Worm (Caenorhabditis elegans): ENCODE results near the gene ncr-1.

The ncr-1 gene

ce11 chrX:4444073-4444472, 44.6 kb downstream of the ncr-1 start:
- TF ChIP-seq flt-1 (GFP tag; IDR thresholded peaks at IDR 0.05), result peak; percentile 88
- peak; percentile 75 for TF ChIP-seq B0310.2 (tag; optimal IDR thresholded peaks at IDR 0.05)
- no peak for TF ChIP-seq ets-7 (tag; optimal IDR thresholded peaks at IDR 0.05)
- peak; percentile 55 for TF ChIP-seq hmbx-1 (tag; optimal IDR thresholded peaks at IDR 0.05)
- TF ChIP-seq hnd-1 (tag; optimal IDR thresholded peaks at IDR 0.05), result peak; percentile 64
- peak; percentile 90 for TF ChIP-seq pes-1 (GFP tag; IDR thresholded peaks at IDR 0.05)
- peak; percentile 58 for TF ChIP-seq ceh-13 (GFP tag; optimal IDR thresholded peaks at IDR 0.05)
- no peak for TF ChIP-seq ama-1 (optimal IDR thresholded peaks at IDR 0.05)
- peak; percentile 70 for TF ChIP-seq aly-1 (tag; optimal IDR thresholded peaks at IDR 0.05)
- peak; percentile 78 for TF ChIP-seq scrt-1 (GFP tag; IDR thresholded peaks at IDR 0.05)
- TF ChIP-seq tra-4 (tag; optimal IDR thresholded peaks at IDR 0.05), result peak; percentile 2
- TF ChIP-seq ceh-36 (tag; optimal IDR thresholded peaks at IDR 0.05), result peak; percentile 62
- TF ChIP-seq tbx-37 (GFP tag; conservative IDR thresholded peaks at IDR 0.05), result peak; percentile 86
- TF ChIP-seq hmg-4 (GFP tag; optimal IDR thresholded peaks at IDR 0.05), result peak; percentile 67
- TF ChIP-seq F13C5.2 (tag; optimal IDR thresholded peaks at IDR 0.05), result peak; percentile 87
- peak; percentile 85 for TF ChIP-seq sea-1 (GFP tag; conservative IDR thresholded peaks at IDR 0.05)
- TF ChIP-seq tbx-11 (GFP tag; IDR thresholded peaks at IDR 0.05), result peak; percentile 86

DNA sequence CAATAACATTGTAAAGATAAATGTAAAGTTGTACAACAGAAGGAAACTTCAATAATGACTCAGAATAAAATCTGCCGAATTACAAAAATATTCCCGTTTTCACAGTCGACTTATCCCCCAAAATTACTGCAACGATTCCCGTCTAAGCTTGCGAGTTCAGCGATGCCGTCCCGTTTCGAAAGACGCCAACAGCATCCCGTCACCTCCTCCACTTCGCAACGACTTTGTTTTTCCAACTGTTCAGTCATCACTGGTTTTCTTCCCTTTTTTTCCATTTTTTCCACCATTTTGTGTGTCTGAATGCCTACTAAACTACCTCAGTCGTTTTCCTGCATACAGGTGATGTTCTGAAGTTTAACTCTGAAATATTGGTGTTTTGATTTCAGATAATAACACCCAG, 48.0 kb downstream of the ncr-1 start, which contains the start of gene F15A8.1:
F15A8.1 (plus strand) TSS at position 301 of the 400 bp plus-strand sequence.
- no peak for TF ChIP-seq ama-1 (optimal IDR thresholded peaks at IDR 0.05)
- TF ChIP-seq ets-7 (tag; optimal IDR thresholded peaks at IDR 0.05), result no peak
- TF ChIP-seq sea-1 (GFP tag; conservative IDR thresholded peaks at IDR 0.05), result no peak
- TF ChIP-seq aly-1 (tag; optimal IDR thresholded peaks at IDR 0.05), result no peak
- no peak for TF ChIP-seq ceh-13 (GFP tag; optimal IDR thresholded peaks at IDR 0.05)
- no peak for TF ChIP-seq hnd-1 (tag; optimal IDR thresholded peaks at IDR 0.05)
- TF ChIP-seq tbx-11 (GFP tag; IDR thresholded peaks at IDR 0.05), result no peak
- TF ChIP-seq hmbx-1 (tag; optimal IDR thresholded peaks at IDR 0.05), result no peak
- TF ChIP-seq pes-1 (GFP tag; IDR thresholded peaks at IDR 0.05), result no peak
- TF ChIP-seq tra-4 (tag; optimal IDR thresholded peaks at IDR 0.05), result no peak
- TF ChIP-seq hmg-4 (GFP tag; optimal IDR thresholded peaks at IDR 0.05), result no peak
- TF ChIP-seq flt-1 (GFP tag; IDR thresholded peaks at IDR 0.05), result no peak
- TF ChIP-seq ceh-36 (tag; optimal IDR thresholded peaks at IDR 0.05), result no peak
- TF ChIP-seq tbx-37 (GFP tag; conservative IDR thresholded peaks at IDR 0.05), result no peak
- TF ChIP-seq scrt-1 (GFP tag; IDR thresholded peaks at IDR 0.05), result no peak

ce11 chrX:4439616-4440015, 49.0 kb downstream of the ncr-1 start:
- TF ChIP-seq hmbx-1 (tag; optimal IDR thresholded peaks at IDR 0.05) (no peak), F13C5.2 (tag; optimal IDR thresholded peaks at IDR 0.05) (no peak), pes-1 (GFP tag; IDR thresholded peaks at IDR 0.05) (no peak), ceh-36 (tag; optimal IDR thresholded peaks at IDR 0.05) (no peak), ceh-13 (GFP tag; optimal IDR thresholded peaks at IDR 0.05) (no peak), tbx-37 (GFP tag; conservative IDR thresholded peaks at IDR 0.05) (no peak), B0310.2 (tag; optimal IDR thresholded peaks at IDR 0.05) (no peak), ets-7 (tag; optimal IDR thresholded peaks at IDR 0.05) (no peak), flt-1 (GFP tag; IDR thresholded peaks at IDR 0.05) (no peak), tbx-11 (GFP tag; IDR thresholded peaks at IDR 0.05) (no peak), tra-4 (tag; optimal IDR thresholded peaks at IDR 0.05) (no peak), ama-1 (optimal IDR thresholded peaks at IDR 0.05) (no peak), scrt-1 (GFP tag; IDR thresholded peaks at IDR 0.05) (no peak), sea-1 (GFP tag; conservative IDR thresholded peaks at IDR 0.05) (no peak), aly-1 (tag; optimal IDR thresholded peaks at IDR 0.05) (no peak), hmg-4 (GFP tag; optimal IDR thresholded peaks at IDR 0.05) (no peak)

DNA sequence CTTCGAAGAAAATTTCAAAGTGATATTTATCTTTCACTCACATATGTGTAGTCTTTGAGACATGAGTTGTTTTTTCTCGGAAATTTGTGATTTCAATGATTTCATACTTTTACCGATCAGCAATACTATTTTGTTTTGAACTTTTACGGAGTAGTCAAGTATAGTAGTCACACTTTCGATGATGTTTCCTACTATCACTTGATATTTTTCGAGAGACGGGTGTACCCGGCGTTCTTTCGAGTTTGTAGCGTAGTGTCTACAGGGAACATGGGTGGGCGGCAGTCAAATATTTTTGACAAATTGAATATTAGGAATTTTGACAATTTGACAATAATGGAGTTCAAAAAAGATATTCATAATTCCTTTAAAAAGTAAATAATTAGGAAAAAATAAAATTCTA, 49.8 kb downstream of the ncr-1 start:
- TF ChIP-seq flt-1 (GFP tag; IDR thresholded peaks at IDR 0.05), result no peak

- TF ChIP-seq ets-7 (tag; optimal IDR thresholded peaks at IDR 0.05), result no peak
- no peak for TF ChIP-seq ceh-13 (GFP tag; optimal IDR thresholded peaks at IDR 0.05)
Observed at ce11 chrX:4437555-4437954, 51.1 kb downstream of the ncr-1 start, which contains the start of gene cest-26. Gene cest-26 (minus strand): TSS chrX:4437655.

DNA sequence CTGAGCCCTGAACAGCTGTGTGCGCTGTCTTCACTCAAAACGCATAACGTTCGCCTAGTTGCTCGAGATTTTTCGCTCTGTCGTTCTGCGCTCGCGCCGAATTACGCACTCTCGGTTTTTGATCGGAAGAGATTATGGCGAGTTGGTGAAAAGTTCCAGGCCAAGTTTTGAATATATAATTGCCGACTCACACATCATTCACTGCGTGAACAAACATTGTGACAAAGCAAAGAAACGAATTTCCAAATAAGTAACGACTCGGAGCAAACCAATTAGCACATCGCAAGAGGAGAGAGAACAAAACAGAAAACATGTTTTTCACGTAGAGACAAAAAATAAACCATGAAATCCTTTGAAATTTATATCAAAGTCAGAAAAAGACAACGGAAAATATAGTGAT, 53.3 kb downstream of the ncr-1 start:
- TF ChIP-seq ceh-13 (GFP tag; optimal IDR thresholded peaks at IDR 0.05) (no peak), tra-4 (tag; optimal IDR thresholded peaks at IDR 0.05) (no peak)

- no peak for TF ChIP-seq tra-4 (tag; optimal IDR thresholded peaks at IDR 0.05)
- TF ChIP-seq F13C5.2 (tag; optimal IDR thresholded peaks at IDR 0.05), result no peak
- TF ChIP-seq hnd-1 (tag; optimal IDR thresholded peaks at IDR 0.05), result no peak
- TF ChIP-seq ama-1 (optimal IDR thresholded peaks at IDR 0.05), result no peak
- TF ChIP-seq tbx-37 (GFP tag; conservative IDR thresholded peaks at IDR 0.05), result no peak
- no peak for TF ChIP-seq hmbx-1 (tag; optimal IDR thresholded peaks at IDR 0.05)
- TF ChIP-seq aly-1 (tag; optimal IDR thresholded peaks at IDR 0.05), result no peak
- no peak for TF ChIP-seq ceh-36 (tag; optimal IDR thresholded peaks at IDR 0.05)
- TF ChIP-seq hmg-4 (GFP tag; optimal IDR thresholded peaks at IDR 0.05), result no peak
Observed at ce11 chrX:4434577-4434976, 54.1 kb downstream of the ncr-1 start.

DNA sequence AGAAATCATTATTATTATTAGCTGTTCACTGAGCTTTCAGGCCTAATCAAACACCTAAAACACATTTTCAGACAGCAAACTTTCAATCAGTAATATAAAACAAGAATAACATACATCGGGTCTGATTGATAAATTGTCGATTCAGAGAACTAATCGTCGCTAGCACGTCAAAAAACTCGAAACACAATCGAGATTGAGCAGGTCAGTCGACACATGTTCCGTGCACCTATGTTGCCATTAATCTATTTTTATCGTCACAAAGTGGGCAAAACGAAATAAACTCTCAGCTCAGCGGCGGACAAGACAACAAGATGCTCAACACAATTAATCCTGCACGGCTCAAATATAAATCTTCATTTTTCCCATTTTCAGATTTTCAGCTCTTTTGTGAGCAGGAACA, 59.3 kb downstream of the ncr-1 start:
- TF ChIP-seq pes-1 (GFP tag; IDR thresholded peaks at IDR 0.05) (no peak), tbx-11 (GFP tag; IDR thresholded peaks at IDR 0.05) (no peak), ceh-13 (GFP tag; optimal IDR thresholded peaks at IDR 0.05) (no peak), ets-7 (tag; optimal IDR thresholded peaks at IDR 0.05) (no peak), ceh-36 (tag; optimal IDR thresholded peaks at IDR 0.05) (no peak), flt-1 (GFP tag; IDR thresholded peaks at IDR 0.05) (no peak), tra-4 (tag; optimal IDR thresholded peaks at IDR 0.05) (no peak), hnd-1 (tag; optimal IDR thresholded peaks at IDR 0.05) (no peak), aly-1 (tag; optimal IDR thresholded peaks at IDR 0.05) (no peak), hmg-4 (GFP tag; optimal IDR thresholded peaks at IDR 0.05) (no peak), scrt-1 (GFP tag; IDR thresholded peaks at IDR 0.05) (no peak), ama-1 (optimal IDR thresholded peaks at IDR 0.05) (no peak), B0310.2 (tag; optimal IDR thresholded peaks at IDR 0.05) (no peak), F13C5.2 (tag; optimal IDR thresholded peaks at IDR 0.05) (no peak), sea-1 (GFP tag; conservative IDR thresholded peaks at IDR 0.05) (no peak)

Data from whole organism, early embryonic.